Worm (Caenorhabditis elegans) whole organism, early embryonic: ENCODE results near the gene dyc-1.

Experiments
- B0310.2 ChIP-seq: sonication (generic microtip); optimal IDR thresholded peaks from 2 replicates; lab custom pipeline; 2016; ENCODE audit warnings: mild to moderate bottlenecking, missing genetic modification characterization, missing compliant biosample characterization
- aly-1 ChIP-seq: sonication (generic microtip); optimal IDR thresholded peaks from 2 replicates; lab custom pipeline; 2016; ENCODE audit warnings: missing genetic modification characterization, missing compliant biosample characterization
- ama-1 ChIP-seq: fragments of 150-350 bp; optimal IDR thresholded peaks from 2 replicates; lab custom pipeline; 2014
- ceh-13 ChIP-seq: fragments of 200-800 bp; sonication (Bioruptor generic); optimal IDR thresholded peaks from 2 replicates; lab custom pipeline; 2018; ENCODE audit warnings: mild to moderate bottlenecking, missing genetic modification characterization, missing compliant biosample characterization
- ceh-36 ChIP-seq: sonication (generic microtip); optimal IDR thresholded peaks from 2 replicates; lab custom pipeline; 2016; ENCODE audit warnings: missing genetic modification characterization, inconsistent platforms, missing compliant biosample characterization
- ets-7 ChIP-seq: sonication (generic microtip); optimal IDR thresholded peaks from 2 replicates; lab custom pipeline; 2016; ENCODE audit warnings: missing genotype, missing genetic modification characterization, missing compliant biosample characterization
- flt-1 ChIP-seq: fragments of 200-800 bp; sonication (Bioruptor generic); IDR thresholded peaks from 2 replicates; pipeline ENCODE4 v1.3.6; 2022; ENCODE audit warnings: missing genetic modification characterization, missing compliant biosample characterization
- hmbx-1 ChIP-seq: sonication (generic microtip); optimal IDR thresholded peaks from 2 replicates; lab custom pipeline; 2016; ENCODE audit warnings: mild to moderate bottlenecking, missing genetic modification characterization, missing compliant biosample characterization
- hmg-4 ChIP-seq: fragments of 200-800 bp; sonication (Bioruptor generic); optimal IDR thresholded peaks from 2 replicates; lab custom pipeline; 2018; ENCODE audit warnings: mild to moderate bottlenecking, missing genetic modification characterization, missing compliant biosample characterization
- hnd-1 ChIP-seq: sonication (generic microtip); optimal IDR thresholded peaks from 2 replicates; lab custom pipeline; 2016; ENCODE audit warnings: missing genetic modification characterization, missing compliant biosample characterization
- pes-1 ChIP-seq: fragments of 200-800 bp; sonication (Bioruptor generic); IDR thresholded peaks from 2 replicates; pipeline ENCODE4 v1.3.6; 2022; ENCODE audit warnings: missing genetic modification reagents, missing genetic modification characterization, missing compliant biosample characterization
- sea-1 ChIP-seq: fragments of 200-800 bp; sonication (Bioruptor generic); conservative IDR thresholded peaks from 2 replicates; pipeline ENCODE4 v1.3.6; 2022; ENCODE audit warnings: missing genetic modification characterization, missing compliant biosample characterization
- tbx-11 ChIP-seq: fragments of 200-800 bp; sonication (Bioruptor generic); IDR thresholded peaks from 2 replicates; pipeline ENCODE4 v1.3.6; 2022; ENCODE audit warnings: missing genetic modification characterization, missing compliant biosample characterization
- tra-4 ChIP-seq: sonication (generic microtip); optimal IDR thresholded peaks from 2 replicates; lab custom pipeline; 2017; ENCODE audit warnings: missing genetic modification characterization, missing compliant biosample characterization

DNA sequence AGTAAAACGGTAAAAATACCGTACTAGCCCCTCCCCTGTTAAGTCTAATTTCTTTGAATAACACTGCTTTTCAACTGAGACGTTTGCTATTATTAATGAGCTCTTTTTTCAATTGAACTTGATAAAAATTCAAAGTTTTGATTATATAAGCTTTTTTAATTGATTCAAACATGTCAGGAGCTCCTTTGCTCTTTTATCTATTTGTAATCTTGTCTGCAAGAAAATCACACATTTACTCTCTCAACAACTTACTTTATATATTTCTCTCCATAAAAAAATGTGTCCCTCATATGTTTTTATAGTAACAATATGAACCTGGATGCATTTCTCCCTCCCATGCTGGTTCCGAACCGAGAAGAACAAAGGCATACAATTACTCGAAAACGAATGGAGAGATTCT, 29.0 kb upstream of the dyc-1 start, which contains the start of gene C04C11.1:
- TF ChIP-seq ceh-13 (GFP tag; lab: Kevin White, UChicago), result no peak
- TF ChIP-seq flt-1 (GFP tag; lab: Robert Waterston, UW), result no peak
- no peak for TF ChIP-seq B0310.2 (tag; lab: Kevin White, UChicago)
- no peak for TF ChIP-seq ama-1 (lab: Kevin White, UChicago)
- no peak for TF ChIP-seq aly-1 (tag; lab: Kevin White, UChicago)
- TF ChIP-seq ceh-36 (tag; lab: Kevin White, UChicago), result no peak
- TF ChIP-seq ets-7 (tag; lab: Kevin White, UChicago), result no peak
- no peak for TF ChIP-seq tra-4 (tag; lab: Kevin White, UChicago)
- TF ChIP-seq hnd-1 (tag; lab: Kevin White, UChicago), result no peak
- no peak for TF ChIP-seq hmg-4
- TF ChIP-seq pes-1 (GFP tag; lab: Robert Waterston, UW), result no peak
- no peak for TF ChIP-seq sea-1 (GFP tag; lab: Robert Waterston, UW)
- TF ChIP-seq tbx-11 (GFP tag; lab: Robert Waterston, UW), result no peak
- TF ChIP-seq hmbx-1 (tag; lab: Kevin White, UChicago), result no peak
